Worm (Caenorhabditis elegans): ENCODE measurements around the gene H20E11.2.
A peak's percentile ranks its signal among the peaks of the same experiment; 100 is the strongest.
"Not testable (repeated sequence)": the region's sequence is repeated elsewhere in the genome, so short reads cannot be mapped to it uniquely, and the experiment has no call there.

Gene H20E11.2

ce11 chrIV:6827477-6827876 lies at the start of gene H20E11.2:
TSS of gene H20E11.2 (plus strand) at chrIV:6827777.
- TF ChIP-seq ama-1 (optimal IDR thresholded peaks at IDR 0.05); php-3 (GFP tag; IDR thresholded peaks at IDR 0.05); mxl-2 (GFP tag; conservative IDR thresholded peaks at IDR 0.05): not testable (repeated sequence)

ce11 chrIV:6785151-6785550 lies 42.4 kb upstream of the H20E11.2 start, which contains the start of gene dyci-1:
TSS of gene dyci-1 (minus strand) at chrIV:6785272.
- TF ChIP-seq lin-15B (tag; optimal IDR thresholded peaks at IDR 0.05) = no peak
- peak; percentile 50 for TF ChIP-seq nhr-28 (tag; optimal IDR thresholded peaks at IDR 0.05)
- TF ChIP-seq daf-19 (GFP tag; conservative IDR thresholded peaks at IDR 0.05) = no peak
- peak; percentile 59 for TF ChIP-seq hlh-11 (tag; optimal IDR thresholded peaks at IDR 0.05)
- TF ChIP-seq snpc-4 (tag; optimal IDR thresholded peaks at IDR 0.05) = no peak
- TF ChIP-seq nhr-11 (tag; optimal IDR thresholded peaks at IDR 0.05) = peak; percentile 4
- TF ChIP-seq lin-39 (tag; optimal IDR thresholded peaks at IDR 0.05) = no peak
- peak; percentile 38 for TF ChIP-seq mes-2 (tag; optimal IDR thresholded peaks at IDR 0.05; ENCODE audit: poor library complexity, severe bottlenecking)
- no peak for TF ChIP-seq zag-1 (tag; optimal IDR thresholded peaks at IDR 0.05)
- peak; percentile 36; the same call in 1 of the 2 replicates for TF ChIP-seq hmg-1.1 (GFP tag; IDR thresholded peaks at IDR 0.05)
- no peak for TF ChIP-seq nhr-76 (tag; optimal IDR thresholded peaks at IDR 0.05)
- TF ChIP-seq daf-12 (tag; optimal IDR thresholded peaks at IDR 0.05) = no peak
- TF ChIP-seq nhr-6 (tag; optimal IDR thresholded peaks at IDR 0.05) = peak; percentile 51
- TF ChIP-seq F26F4.8 (GFP tag; conservative IDR thresholded peaks at IDR 0.05) = no peak
- TF ChIP-seq sdz-12 (GFP tag; optimal IDR thresholded peaks at IDR 0.05) = no peak
- TF ChIP-seq cey-2 (tag; optimal IDR thresholded peaks at IDR 0.05; ENCODE audit: borderline replicate concordance, insufficient read depth) = no peak
- peak; percentile 39 for TF ChIP-seq mep-1 (tag; optimal IDR thresholded peaks at IDR 0.05)
- TF ChIP-seq dmd-9 (GFP tag; IDR thresholded peaks at IDR 0.05) = no peak
- TF ChIP-seq aha-1 (tag) = peak; percentile 16
- no peak for TF ChIP-seq daf-8 (GFP tag; IDR thresholded peaks at IDR 0.05)
- no peak for TF ChIP-seq rbr-2 (tag; optimal IDR thresholded peaks at IDR 0.05)
- TF ChIP-seq lin-29 (GFP tag; IDR thresholded peaks at IDR 0.05) = no peak
- no peak for TF ChIP-seq tra-1 (GFP tag; IDR thresholded peaks at IDR 0.05)
- no peak for TF ChIP-seq set-16 (GFP tag; IDR thresholded peaks at IDR 0.05)
- no peak for TF ChIP-seq hlh-30 (tag; optimal IDR thresholded peaks at IDR 0.05; ENCODE audit: insufficient read depth)
- peak; percentile 27; the same call in 1 of the 2 replicates for TF ChIP-seq lin-38 (GFP tag; IDR thresholded peaks at IDR 0.05)
- TF ChIP-seq snpc-1.2 (GFP tag; IDR thresholded peaks at IDR 0.05) = no peak
- no peak for TF ChIP-seq mdl-1 (tag; optimal IDR thresholded peaks at IDR 0.05)
- TF ChIP-seq dve-1 (tag; optimal IDR thresholded peaks at IDR 0.05; ENCODE audit: insufficient read depth) = peak; percentile 61
- no peak for TF ChIP-seq F44E2.7 (GFP tag; IDR thresholded peaks at IDR 0.05)

- peak; percentile 37 for TF ChIP-seq lin-13 (GFP tag; optimal IDR thresholded peaks at IDR 0.05)
- no peak for TF ChIP-seq nhr-76 (tag; optimal IDR thresholded peaks at IDR 0.05)
- no peak for TF ChIP-seq lim-7 (GFP tag; IDR thresholded peaks at IDR 0.05)
- TF ChIP-seq ceh-44 (GFP tag; IDR thresholded peaks at IDR 0.05) = no peak
- TF ChIP-seq ZK337.2 (GFP tag; IDR thresholded peaks at IDR 0.05) = no peak
- no peak for TF ChIP-seq fos-1 (tag; optimal IDR thresholded peaks at IDR 0.05)
- TF ChIP-seq zip-11 (GFP tag; IDR thresholded peaks at IDR 0.05) = no peak
- no peak for TF ChIP-seq madf-9 (GFP tag; conservative IDR thresholded peaks at IDR 0.05)
- peak; percentile 59 for TF ChIP-seq T26A8.4 (GFP tag; IDR thresholded peaks at IDR 0.05)
- no peak for TF ChIP-seq ceh-32 (tag; optimal IDR thresholded peaks at IDR 0.05; ENCODE audit: poor library complexity)
- TF ChIP-seq nhr-25 (tag; optimal IDR thresholded peaks at IDR 0.05; ENCODE audit: borderline replicate concordance, insufficient read depth) = peak; percentile 22
- TF ChIP-seq hmg-1.1 (GFP tag; IDR thresholded peaks at IDR 0.05) = peak; percentile 84
- TF ChIP-seq snpc-4 (tag; optimal IDR thresholded peaks at IDR 0.05) = no peak
- no peak for TF ChIP-seq zfp-3 (GFP tag; conservative IDR thresholded peaks at IDR 0.05)
- TF ChIP-seq nhr-11 (tag; optimal IDR thresholded peaks at IDR 0.05) = no peak
- TF ChIP-seq F44E2.7 (GFP tag; IDR thresholded peaks at IDR 0.05) = no peak
- no peak for TF ChIP-seq skn-1 (tag; optimal IDR thresholded peaks at IDR 0.05)
- peak in 1 of 2 experiments; percentile 49 for TF ChIP-seq hif-1 (tag; optimal IDR thresholded peaks at IDR 0.05)
- peak; percentile 34 for TF ChIP-seq ama-1 (optimal IDR thresholded peaks at IDR 0.05)
- peak; percentile 68 for TF ChIP-seq mes-2 (tag; optimal IDR thresholded peaks at IDR 0.05; ENCODE audit: poor library complexity, severe bottlenecking)
- TF ChIP-seq ceh-62 (tag; optimal IDR thresholded peaks at IDR 0.05) = no peak
- no peak for TF ChIP-seq spr-3 (GFP tag; optimal IDR thresholded peaks at IDR 0.05)
- TF ChIP-seq mxl-2 (GFP tag; conservative IDR thresholded peaks at IDR 0.05) = no peak
- TF ChIP-seq php-3 (GFP tag; IDR thresholded peaks at IDR 0.05) = no peak
These were observed 41.7 kb upstream of the H20E11.2 start for ce11 chrIV:6785873-6786272.
